In the genomic region with DNA sequence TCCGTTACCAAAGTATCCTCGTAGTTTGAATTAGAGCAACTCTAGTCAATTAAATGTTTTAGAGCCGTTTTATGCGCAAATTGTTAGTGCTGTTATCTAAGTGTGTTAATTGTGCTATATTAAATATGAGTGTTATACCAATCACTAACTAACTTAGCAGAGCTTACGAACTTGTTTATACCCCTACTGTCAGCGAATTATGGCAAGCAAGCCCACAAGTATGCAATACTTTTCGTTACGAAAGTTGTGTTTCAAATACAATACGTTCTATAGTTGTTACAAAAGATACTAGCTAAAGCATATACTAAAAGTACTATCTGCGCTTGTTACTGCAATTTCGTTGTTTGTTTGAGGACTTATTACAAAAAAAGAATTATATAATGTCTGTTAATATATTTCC, we compare ENCODE assay signal across 3 fruit fly cellular contexts.
TF ChIP-seq lines count a peak whose summit lies in the region.

No protein-coding gene starts in this region.

- no peak for TF ChIP-seq CTCF in whole organism, embryonic (GFP tag; optimal IDR thresholded peaks at IDR 0.05; lab: Kevin White, UChicago)

TF ChIP-seq in whole organism, adult, 20 proteins besides CTCF, POLR2A, EP300 and RAD21:
- TF ChIP-seq pad (GFP tag; optimal IDR thresholded peaks at IDR 0.05; lab: Kevin White, UChicago) (peak; percentile 91), kay (GFP tag; lab: Kevin White, UChicago; ENCODE audit: borderline replicate concordance) (no peak), Hr96 (GFP tag; optimal IDR thresholded peaks at IDR 0.05; lab: Kevin White, UChicago) (no peak)

TF ChIP-seq in whole organism, embryonic, 481 proteins besides CTCF, POLR2A, EP300 and RAD21:
- TF ChIP-seq stwl (tag; optimal IDR thresholded peaks at IDR 0.05; lab: Kevin White, UChicago) = peak; percentile 14
- no peak for TF ChIP-seq shn (GFP tag; optimal IDR thresholded peaks at IDR 0.05; lab: Kevin White, UChicago)
- peak; percentile 9; the same call in 1 of the 2 replicates for TF ChIP-seq CG13287 (GFP tag; IDR thresholded peaks at IDR 0.05; lab: Robert Waterston, UW; ENCODE audit: partially characterized antibody)
- no peak for TF ChIP-seq knrl (GFP tag; IDR thresholded peaks at IDR 0.05; lab: Robert Waterston, UW; ENCODE audit: partially characterized antibody)
- TF ChIP-seq CG15073 (GFP tag; optimal IDR thresholded peaks at IDR 0.05; lab: Kevin White, UChicago) = peak; percentile 20
- TF ChIP-seq CG4404 (GFP tag; IDR thresholded peaks at IDR 0.05; lab: Robert Waterston, UW) = no peak
- TF ChIP-seq maf-S (GFP tag; optimal IDR thresholded peaks at IDR 0.05; lab: Kevin White, UChicago) = no peak
- TF ChIP-seq CG8290 (GFP tag; optimal IDR thresholded peaks at IDR 0.05; lab: Kevin White, UChicago) = no peak
- TF ChIP-seq CG8290 (tag; optimal IDR thresholded peaks at IDR 0.05; lab: Kevin White, UChicago) = no peak
- TF ChIP-seq exex (tag; optimal IDR thresholded peaks at IDR 0.05; lab: Kevin White, UChicago) = peak; percentile 20
- peak; percentile 97 for TF ChIP-seq CG9437 (GFP tag; optimal IDR thresholded peaks at IDR 0.05; lab: Kevin White, UChicago)
- TF ChIP-seq sisA (GFP tag; IDR thresholded peaks at IDR 0.05; lab: Robert Waterston, UW) = no peak
- no peak for TF ChIP-seq CG7987 (GFP tag; optimal IDR thresholded peaks at IDR 0.05; lab: Kevin White, UChicago)
- TF ChIP-seq CG17568 (GFP tag; optimal IDR thresholded peaks at IDR 0.05; lab: Kevin White, UChicago) = no peak
- no peak for TF ChIP-seq Ptx1 (GFP tag; IDR thresholded peaks at IDR 0.05; lab: Robert Waterston, UW)
- TF ChIP-seq Ets65A (GFP tag; lab: Kevin White, UChicago) = no peak
- TF ChIP-seq CG18011 (GFP tag; optimal IDR thresholded peaks at IDR 0.05; lab: Kevin White, UChicago) = peak; percentile 86
- TF ChIP-seq CG13424 (tag; optimal IDR thresholded peaks at IDR 0.05; lab: Kevin White, UChicago) = no peak
- TF ChIP-seq sens (GFP tag; lab: Kevin White, UChicago) = no peak
- TF ChIP-seq pzg (GFP tag; optimal IDR thresholded peaks at IDR 0.05; lab: Kevin White, UChicago) = peak; percentile 2
- no peak for TF ChIP-seq CG16815 (GFP tag; optimal IDR thresholded peaks at IDR 0.05; lab: Kevin White, UChicago)

TF ChIP-seq in whole organism, wandering third instar larva, 38 proteins besides CTCF, POLR2A, EP300 and RAD21:
- TF ChIP-seq tai (GFP tag; optimal IDR thresholded peaks at IDR 0.05; lab: Kevin White, UChicago) (no peak), Myc (optimal IDR thresholded peaks at IDR 0.05; lab: Kevin White, UChicago) (peak; percentile 16)
